Fruit fly (Drosophila melanogaster): ENCODE measurements around the gene Tsp29Fb.

DNA sequence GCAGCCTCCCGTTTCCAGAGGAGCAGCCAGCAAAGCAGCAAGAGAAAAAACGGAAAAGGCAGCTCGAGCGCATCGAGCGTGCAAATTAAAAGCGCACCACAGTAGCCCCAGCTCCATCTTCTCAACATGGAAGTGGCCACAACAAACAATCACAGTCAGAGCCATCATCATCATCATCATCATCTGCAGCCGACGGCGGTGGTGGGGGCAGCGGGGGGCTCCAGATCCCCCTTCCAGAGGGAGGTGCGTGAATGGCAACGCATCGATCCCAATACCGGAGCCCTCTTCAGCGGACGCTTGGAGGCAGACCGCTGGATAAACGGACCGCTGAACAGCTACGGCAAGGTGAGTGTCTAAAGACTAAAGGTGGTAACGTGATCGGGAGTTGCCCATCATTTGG lies 21.5 kb upstream of the Tsp29Fb start:
- TF ChIP-seq CTCF (optimal IDR thresholded peaks at IDR 0.05) = no peak
- no peak for TF ChIP-seq CG8478 (optimal IDR thresholded peaks at IDR 0.05)
